Fruit fly (Drosophila melanogaster) whole organism, embryonic: ENCODE measurements around the gene CG14961.

Experiments
- ATbp ChIP-seq: fragments of 200-800 bp; sonication (Bioruptor generic); optimal IDR thresholded peaks from 2 replicates; lab custom pipeline; 2017; ENCODE audit warnings: missing biosample characterization, mild to moderate bottlenecking, missing genetic modification characterization, missing genetic modification reagents
- Ada2b ChIP-seq: fragments of 200-800 bp; sonication (Bioruptor generic); IDR thresholded peaks from 2 replicates; pipeline ENCODE4 v1.3.6; 2022; ENCODE audit warnings: missing biosample characterization, missing genetic modification characterization
- CG11695 ChIP-seq: fragments of 200-800 bp; sonication (Bioruptor generic); IDR thresholded peaks from 3 replicates; pipeline ENCODE4 v1.3.6; 2022; ENCODE audit warnings: missing biosample characterization, missing genetic modification characterization
- CG13894 ChIP-seq: fragments of 200-800 bp; sonication (Bioruptor generic); optimal IDR thresholded peaks from 3 replicates; lab custom pipeline; 2018; ENCODE audit warnings: missing biosample characterization, mild to moderate bottlenecking, missing genetic modification characterization, moderate library complexity
- CG14014 ChIP-seq: fragments of 200-800 bp; sonication (Bioruptor generic); IDR thresholded peaks from 2 replicates; pipeline ENCODE4 v1.3.6; 2022; ENCODE audit warnings: missing biosample characterization, missing genetic modification characterization
- CG14667 ChIP-seq: fragments of 200-800 bp; sonication (Bioruptor generic); IDR thresholded peaks from 2 replicates; pipeline ENCODE4 v1.3.6; 2022; ENCODE audit warnings: missing biosample characterization, missing genetic modification characterization
- CG15696 ChIP-seq: fragments of 200-800 bp; sonication (Bioruptor generic); optimal IDR thresholded peaks from 2 replicates; lab custom pipeline; 2019; ENCODE audit warnings: missing biosample characterization, mild to moderate bottlenecking, missing genetic modification characterization, moderate library complexity
- CG1603 ChIP-seq: fragments of 200-800 bp; sonication (Bioruptor generic); optimal IDR thresholded peaks from 2 replicates; lab custom pipeline; 2019; ENCODE audit warnings: missing biosample characterization, mild to moderate bottlenecking, missing genetic modification characterization, moderate library complexity
- CG17802 ChIP-seq: fragments of 200-800 bp; sonication (Bioruptor generic); optimal IDR thresholded peaks from 2 replicates; lab custom pipeline; 2018; ENCODE audit warnings: missing biosample characterization, mild to moderate bottlenecking, missing genetic modification characterization, moderate library complexity
- CG1792 ChIP-seq: fragments of 200-800 bp; sonication (Bioruptor generic); optimal IDR thresholded peaks from 2 replicates; lab custom pipeline; 2016; ENCODE audit warnings: missing biosample characterization, missing genetic modification characterization
- CG18262 ChIP-seq: fragments of 200-800 bp; optimal IDR thresholded peaks from 3 replicates; lab custom pipeline; 2019; ENCODE audit warnings: missing biosample characterization, mild to moderate bottlenecking, missing genetic modification characterization, moderate library complexity
- CG31365 ChIP-seq: fragments of 200-800 bp; sonication (Bioruptor generic); optimal IDR thresholded peaks from 2 replicates; lab custom pipeline; 2018; ENCODE audit warnings: missing biosample characterization, mild to moderate bottlenecking, missing genetic modification characterization
- CG43689 ChIP-seq: fragments of 200-800 bp; sonication (Bioruptor generic); IDR thresholded peaks from 2 replicates; pipeline ENCODE4 v1.3.6; 2022; ENCODE audit warnings: missing biosample characterization, missing genetic modification characterization
- CG4854 ChIP-seq: fragments of 200-800 bp; sonication (Bioruptor generic); optimal IDR thresholded peaks from 2 replicates; lab custom pipeline; 2016; ENCODE audit warnings: missing biosample characterization, missing genetic modification characterization, inconsistent platforms
- CG6654 ChIP-seq: fragments of 200-800 bp; sonication (Bioruptor generic); optimal IDR thresholded peaks from 2 replicates; lab custom pipeline; 2017; ENCODE audit warnings: missing biosample characterization, mild to moderate bottlenecking, missing genetic modification characterization
- CG7963 ChIP-seq: fragments of 200-800 bp; sonication (Bioruptor generic); IDR thresholded peaks from 3 replicates; pipeline ENCODE4 v1.3.6; 2022; ENCODE audit warnings: missing biosample characterization, missing genetic modification characterization; ENCODE audit not compliant: partially characterized antibody
- CG9215 ChIP-seq: fragments of 200-800 bp; sonication (Bioruptor generic); IDR thresholded peaks from 2 replicates; pipeline ENCODE4 v1.3.6; 2022; ENCODE audit warnings: missing biosample characterization, missing genetic modification characterization
- CG9437 ChIP-seq: fragments of 200-800 bp; sonication (Bioruptor generic); optimal IDR thresholded peaks from 2 replicates; lab custom pipeline; 2018; ENCODE audit warnings: missing biosample characterization, mild to moderate bottlenecking, missing genetic modification characterization
- D19A ChIP-seq: fragments of 200-800 bp; optimal IDR thresholded peaks from 3 replicates; lab custom pipeline; 2019; ENCODE audit warnings: missing biosample characterization, mild to moderate bottlenecking, missing genetic modification characterization, moderate library complexity
- E2f2 ChIP-seq: fragments of 200-800 bp; sonication (Bioruptor generic); IDR thresholded peaks from 2 replicates; pipeline ENCODE4 v1.3.6; 2022; ENCODE audit warnings: missing biosample characterization, missing genetic modification characterization
- Eip74EF ChIP-seq, 2 experiments: fragments of 200-800 bp in 1 of 2; fragments of >200 bp in 1 of 2; sonication (Bioruptor generic) in 1 of 2; optimal IDR thresholded peaks; 2 replicates each; lab custom pipeline; 2017 to 2019; ENCODE audit warnings: missing biosample characterization in 2 of 2, missing genetic modification characterization in 2 of 2, mild to moderate bottlenecking in 1 of 2, moderate library complexity in 1 of 2
- Fer1 ChIP-seq: fragments of 200-800 bp; sonication (Bioruptor generic); optimal IDR thresholded peaks from 2 replicates; lab custom pipeline; 2017; ENCODE audit warnings: missing biosample characterization, mild to moderate bottlenecking, missing genetic modification characterization
- Hey ChIP-seq: fragments of 200-800 bp; sonication (Bioruptor generic); optimal IDR thresholded peaks from 3 replicates; lab custom pipeline; 2018; ENCODE audit warnings: missing biosample characterization, mild to moderate bottlenecking, missing genetic modification characterization
- Hr3 ChIP-seq: fragments of 200-800 bp; sonication (Bioruptor generic); optimal IDR thresholded peaks from 3 replicates; lab custom pipeline; 2016; ENCODE audit warnings: missing biosample characterization, missing genetic modification characterization
- Hr51 ChIP-seq, 2 experiments: fragments of 200-800 bp; sonication (Bioruptor generic); optimal IDR thresholded peaks; 2 replicates in 1 of 2; 3 replicates in 1 of 2; lab custom pipeline; 2016 to 2018; ENCODE audit warnings: missing biosample characterization in 2 of 2, missing genetic modification characterization in 2 of 2, mild to moderate bottlenecking in 1 of 2, moderate library complexity in 1 of 2
- Lpt ChIP-seq: fragments of >200 bp; optimal IDR thresholded peaks from 2 replicates; lab custom pipeline; 2018; ENCODE audit warnings: missing biosample characterization, missing genetic modification characterization
- Max ChIP-seq: fragments of 200-800 bp; sonication (Bioruptor generic); optimal IDR thresholded peaks from 2 replicates; lab custom pipeline; 2016; ENCODE audit warnings: missing biosample characterization, mild to moderate bottlenecking, missing genetic modification characterization
- Myb ChIP-seq: fragments of 200-800 bp; sonication (Bioruptor generic); optimal IDR thresholded peaks from 2 replicates; lab custom pipeline; 2016; ENCODE audit warnings: missing biosample characterization, missing genetic modification characterization
- Opbp ChIP-seq: fragments of 200-800 bp; sonication (Bioruptor generic); IDR thresholded peaks from 3 replicates; pipeline ENCODE4 v1.3.6; 2022; ENCODE audit warnings: missing biosample characterization, missing genetic modification characterization; ENCODE audit not compliant: partially characterized antibody
- Sox100B ChIP-seq: fragments of 200-800 bp; sonication (Bioruptor generic); optimal IDR thresholded peaks from 3 replicates; lab custom pipeline; 2018; ENCODE audit warnings: missing biosample characterization, mild to moderate bottlenecking, missing genetic modification characterization
- ash1 ChIP-seq: fragments of 200-800 bp; sonication (Bioruptor generic); optimal IDR thresholded peaks from 2 replicates; lab custom pipeline; 2018; ENCODE audit warnings: missing biosample characterization, mild to moderate bottlenecking, missing genetic modification characterization
- bcd ChIP-seq: fragments of 200-800 bp; sonication (Bioruptor generic); optimal IDR thresholded peaks from 2 replicates; lab custom pipeline; 2017; ENCODE audit warnings: missing biosample characterization, mild to moderate bottlenecking, missing genetic modification characterization
- dm ChIP-seq: fragments of 200-800 bp; sonication (Bioruptor generic); optimal IDR thresholded peaks from 3 replicates; lab custom pipeline; 2016; ENCODE audit warnings: missing biosample characterization, missing genetic modification characterization
- ewg ChIP-seq: fragments of 200-800 bp; sonication (Bioruptor generic); optimal IDR thresholded peaks from 3 replicates; lab custom pipeline; 2017; ENCODE audit warnings: mild to moderate bottlenecking, missing biosample characterization, missing genetic modification reagents, missing genetic modification characterization
- gcm ChIP-seq: fragments of 200-800 bp; sonication (Bioruptor generic); optimal IDR thresholded peaks from 2 replicates; lab custom pipeline; 2019; ENCODE audit warnings: missing biosample characterization, mild to moderate bottlenecking, missing genetic modification characterization, moderate library complexity
- grau ChIP-seq: fragments of 200-800 bp; optimal IDR thresholded peaks from 3 replicates; lab custom pipeline; 2019; ENCODE audit warnings: missing biosample characterization, mild to moderate bottlenecking, missing genetic modification characterization, moderate library complexity
- gsb ChIP-seq: fragments of 200-800 bp; sonication (Bioruptor generic); IDR thresholded peaks from 2 replicates; pipeline ENCODE4 v1.3.6; 2022; ENCODE audit warnings: missing biosample characterization, missing genetic modification characterization
- hth ChIP-seq: fragments of >200 bp; optimal IDR thresholded peaks from 2 replicates; lab custom pipeline; 2017; ENCODE audit warnings: inconsistent platforms
- ind ChIP-seq: fragments of 200-800 bp; sonication (Bioruptor generic); optimal IDR thresholded peaks from 3 replicates; lab custom pipeline; 2016; ENCODE audit warnings: missing biosample characterization, missing genetic modification characterization
- jigr1 ChIP-seq: fragments of 200-800 bp; sonication (Bioruptor generic); IDR thresholded peaks from 3 replicates; pipeline ENCODE4 v1.3.6; 2022; ENCODE audit warnings: missing biosample characterization, missing genetic modification characterization
- lilli ChIP-seq: fragments of 200-800 bp; sonication (Bioruptor generic); optimal IDR thresholded peaks from 3 replicates; lab custom pipeline; 2016; ENCODE audit warnings: missing biosample characterization, missing genetic modification characterization
- mam ChIP-seq: fragments of 200-800 bp; sonication (Bioruptor generic); optimal IDR thresholded peaks from 3 replicates; lab custom pipeline; 2016; ENCODE audit warnings: missing biosample characterization, missing genetic modification characterization
- ranshi ChIP-seq: fragments of 200-800 bp; sonication (Bioruptor generic); IDR thresholded peaks from 2 replicates; pipeline ENCODE4 v1.3.6; 2022; ENCODE audit warnings: missing biosample characterization, missing genetic modification characterization
- ro ChIP-seq: fragments of 200-800 bp; sonication (Bioruptor generic); IDR thresholded peaks from 2 replicates; pipeline ENCODE4 v1.3.6; 2022; ENCODE audit warnings: missing biosample characterization, missing genetic modification characterization
- sisA ChIP-seq: fragments of 200-800 bp; sonication (Bioruptor generic); IDR thresholded peaks from 2 replicates; pipeline ENCODE4 v1.3.6; 2022; ENCODE audit warnings: missing biosample characterization, missing genetic modification characterization
- tll ChIP-seq, 2 experiments: fragments of 200-800 bp in 1 of 2; fragments of >200 bp in 1 of 2; sonication (Bioruptor generic) in 1 of 2; optimal IDR thresholded peaks; 2 replicates each; lab custom pipeline; 2017 to 2019; ENCODE audit warnings: missing biosample characterization in 2 of 2, missing genetic modification characterization in 2 of 2, mild to moderate bottlenecking in 1 of 2, moderate library complexity in 1 of 2
- ttk ChIP-seq: fragments of 200-800 bp; sonication (Bioruptor generic); IDR thresholded peaks from 2 replicates; pipeline ENCODE4 v2.1.2; 2022; ENCODE audit warnings: missing biosample characterization, missing genetic modification characterization
- tx ChIP-seq: fragments of 200-800 bp; sonication (Bioruptor generic); optimal IDR thresholded peaks from 2 replicates; lab custom pipeline; 2016; ENCODE audit warnings: missing biosample characterization, missing genetic modification characterization
- unc-4 ChIP-seq: fragments of 200-800 bp; sonication (Bioruptor generic); IDR thresholded peaks from 2 replicates; pipeline ENCODE4 v1.3.6; 2022; ENCODE audit warnings: missing biosample characterization, missing genetic modification characterization; ENCODE audit not compliant: partially characterized antibody
- wek ChIP-seq: fragments of 200-800 bp; sonication (Bioruptor generic); optimal IDR thresholded peaks from 3 replicates; lab custom pipeline; 2018; ENCODE audit warnings: missing biosample characterization, mild to moderate bottlenecking, missing genetic modification characterization, moderate library complexity

CG14961 gene

dm6 chr3L:3319223-3319643 is 10.6 kb upstream of the CG14961 start, which contains the start of the genes PIG-C, CG12016 and Dpm2 (continued):
- TF ChIP-seq CG18262 (tag; lab: Kevin White, UChicago), result peak; percentile 55
- no peak for TF ChIP-seq CG11695
- TF ChIP-seq CG1603 (tag; lab: Kevin White, UChicago), result no peak
- peak; percentile 28 to 58 for TF ChIP-seq tll (GFP tag; optimal IDR thresholded peaks at IDR 0.05; lab: Kevin White, UChicago)
- peak; percentile 63 for TF ChIP-seq Myb (GFP tag; lab: Kevin White, UChicago)
- no peak for TF ChIP-seq gsb
- no peak for TF ChIP-seq Eip74EF (GFP tag; optimal IDR thresholded peaks at IDR 0.05; lab: Kevin White, UChicago)
- peak in 1 of 2 experiments; percentile 55 for TF ChIP-seq Hr51 (GFP tag; optimal IDR thresholded peaks at IDR 0.05; lab: Kevin White, UChicago)
- TF ChIP-seq CG9215 (GFP tag; lab: Robert Waterston, UW), result no peak; the same call in none of the 2 replicates
- TF ChIP-seq sisA (GFP tag; lab: Robert Waterston, UW), result peak; percentile 71
- TF ChIP-seq jigr1 (GFP tag; lab: Robert Waterston, UW), result no peak
- TF ChIP-seq Hey (tag; lab: Kevin White, UChicago), result no peak
- TF ChIP-seq unc-4 (GFP tag; lab: Robert Waterston, UW), result peak; percentile 98
- TF ChIP-seq Sox100B (GFP tag; lab: Kevin White, UChicago), result no peak
- TF ChIP-seq ind (GFP tag; lab: Kevin White, UChicago), result peak; percentile 81
- peak; percentile 77 for TF ChIP-seq grau (tag; lab: Kevin White, UChicago)
- TF ChIP-seq CG14014 (GFP tag; lab: Robert Waterston, UW), result peak; percentile 50; the same call in 1 of the 2 replicates
- TF ChIP-seq CG6654 (GFP tag; lab: Kevin White, UChicago), result no peak
- TF ChIP-seq ATbp, result no peak
- TF ChIP-seq CG14667, result peak; percentile 60
- peak; percentile 18 for TF ChIP-seq D19A (tag; lab: Kevin White, UChicago)
- TF ChIP-seq CG9437 (GFP tag; lab: Kevin White, UChicago), result peak; percentile 14
- TF ChIP-seq lilli, result peak; percentile 89
- peak; percentile 65 for TF ChIP-seq dm (GFP tag; lab: Kevin White, UChicago)
- TF ChIP-seq mam (GFP tag; lab: Kevin White, UChicago), result peak; percentile 78
- TF ChIP-seq CG4854 (GFP tag; lab: Kevin White, UChicago), result peak; percentile 52
- peak; percentile 18 for TF ChIP-seq CG17802 (tag; lab: Kevin White, UChicago)
- TF ChIP-seq Lpt, result no peak
- peak; percentile 43; the same call in 1 of the 2 replicates for TF ChIP-seq Ada2b (GFP tag; lab: Robert Waterston, UW)
- no peak for TF ChIP-seq ash1 (GFP tag; lab: Kevin White, UChicago)
- TF ChIP-seq Opbp, result peak; percentile 96
- TF ChIP-seq hth (lab: Kevin White, UChicago), result no peak
- TF ChIP-seq Max (GFP tag; lab: Kevin White, UChicago), result peak; percentile 66
- no peak for TF ChIP-seq CG13894 (tag; lab: Kevin White, UChicago)
- TF ChIP-seq CG31365, result no peak
- TF ChIP-seq wek, result no peak
- peak; percentile 80 for TF ChIP-seq ewg (GFP tag; lab: Kevin White, UChicago)
- no peak for TF ChIP-seq CG43689
- TF ChIP-seq Fer1 (GFP tag; lab: Kevin White, UChicago), result peak; percentile 56
- TF ChIP-seq gcm, result peak; percentile 50
- TF ChIP-seq CG7963, result peak; percentile 93
- TF ChIP-seq bcd (GFP tag; lab: Kevin White, UChicago), result no peak
- TF ChIP-seq E2f2 (GFP tag; lab: Robert Waterston, UW), result peak; percentile 56
- TF ChIP-seq CG1792 (GFP tag; lab: Kevin White, UChicago), result peak; percentile 53
- peak; percentile 55; the same call in 1 of the 2 replicates for TF ChIP-seq ttk (GFP tag; lab: Robert Waterston, UW)
- TF ChIP-seq ro, result no peak
- TF ChIP-seq ranshi (GFP tag; lab: Robert Waterston, UW), result 0 out of 2 replicates have a peak, but pooled peaks have one; percentile 58
- TF ChIP-seq Hr3 (GFP tag; lab: Kevin White, UChicago), result peak; percentile 48
- TF ChIP-seq CG15696 (tag; lab: Kevin White, UChicago), result peak; percentile 68
- peak; percentile 70 for TF ChIP-seq tx (GFP tag; lab: Kevin White, UChicago)
